Worm (Caenorhabditis elegans): Measurements from ENCODE around the gene srsx-15.

DNA sequence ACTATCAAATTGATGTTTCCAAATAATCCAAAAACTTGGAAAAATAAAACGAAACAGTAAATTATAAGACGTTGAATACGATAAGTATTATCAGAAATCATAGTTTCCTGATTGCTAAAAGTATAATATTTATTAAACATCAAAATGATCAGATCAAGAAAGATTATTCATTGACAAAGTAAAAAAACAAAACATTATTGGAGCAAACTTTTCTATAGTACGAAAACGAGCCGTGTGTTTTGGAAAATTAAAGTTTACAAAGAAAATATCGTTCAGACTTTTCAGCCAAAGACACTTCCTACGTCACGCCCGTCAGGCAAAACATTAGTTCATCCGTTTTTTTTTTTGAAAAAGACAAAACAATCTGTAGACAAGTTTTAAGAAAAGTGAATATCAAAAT is at the start of gene srsx-15:
- no peak for TF ChIP-seq daf-12 (tag; optimal IDR thresholded peaks at IDR 0.05)
- TF ChIP-seq nhr-11 (tag; optimal IDR thresholded peaks at IDR 0.05), result no peak
- TF ChIP-seq nhr-67 (tag; optimal IDR thresholded peaks at IDR 0.05), result no peak
- TF ChIP-seq skn-1 (tag; optimal IDR thresholded peaks at IDR 0.05), result no peak
- no peak for TF ChIP-seq unc-39 (tag; optimal IDR thresholded peaks at IDR 0.05)
- no peak for TF ChIP-seq ztf-11 (tag; optimal IDR thresholded peaks at IDR 0.05)
- TF ChIP-seq pqm-1 (tag; optimal IDR thresholded peaks at IDR 0.05), result no peak
- no peak for TF ChIP-seq fkh-10 (GFP tag; optimal IDR thresholded peaks at IDR 0.05)
- TF ChIP-seq nfya-1 (tag; optimal IDR thresholded peaks at IDR 0.05; ENCODE audit: insufficient read depth), result no peak
- TF ChIP-seq ceh-9 (tag; optimal IDR thresholded peaks at IDR 0.05), result no peak

Data from whole organism, L3 larva.